Worm (Caenorhabditis elegans): ENCODE results near the gene T08D2.4.
"Not testable (repeated sequence)": the region's sequence is repeated elsewhere in the genome, so short reads cannot be mapped to it uniquely, and the experiment has no call there.

ce11 chrX:183572-183971, 6.4 kb downstream of the T08D2.4 start:
- TF ChIP-seq sea-2 (GFP tag; optimal IDR thresholded peaks at IDR 0.05); nhr-11 (tag; optimal IDR thresholded peaks at IDR 0.05); ztf-4 (tag; optimal IDR thresholded peaks at IDR 0.05); aly-2 (tag; optimal IDR thresholded peaks at IDR 0.05); snpc-4 (tag; optimal IDR thresholded peaks at IDR 0.05); jun-1 (tag; optimal IDR thresholded peaks at IDR 0.05); mdl-1 (tag; optimal IDR thresholded peaks at IDR 0.05); ama-1 (optimal IDR thresholded peaks at IDR 0.05); skn-1 (tag; optimal IDR thresholded peaks at IDR 0.05); nhr-237 (tag; optimal IDR thresholded peaks at IDR 0.05); fos-1 (tag; optimal IDR thresholded peaks at IDR 0.05): not testable (repeated sequence)

All from whole organism, L3 larva.